Worm (Caenorhabditis elegans) whole organism, L3 larva: Measurements from ENCODE around the gene B0034.4.

Experiments used
- ZK546.5 ChIP-seq: sonication (generic microtip); optimal IDR thresholded peaks from 2 replicates; lab custom pipeline; 2017; ENCODE audit warnings: missing biosample characterization, missing genetic modification characterization
- aly-2 ChIP-seq: fragments of 150-350 bp; optimal IDR thresholded peaks from 2 replicates; lab custom pipeline; 2014; ENCODE audit warnings: missing biosample characterization, missing genetic modification characterization
- ama-1 ChIP-seq: fragments of 150-350 bp; optimal IDR thresholded peaks from 2 replicates; lab custom pipeline; 2018
- ceh-16 ChIP-seq: sonication (generic microtip); optimal IDR thresholded peaks from 2 replicates; lab custom pipeline; 2017; ENCODE audit warnings: missing biosample characterization, missing genetic modification characterization
- ceh-28 ChIP-seq: fragments of 150-350 bp; optimal IDR thresholded peaks from 2 replicates; lab custom pipeline; 2014; ENCODE audit warnings: missing biosample characterization, missing genetic modification reagents, missing genetic modification characterization
- ceh-9 ChIP-seq: sonication (generic microtip); optimal IDR thresholded peaks from 2 replicates; lab custom pipeline; 2018; ENCODE audit warnings: missing biosample characterization, missing genetic modification characterization
- daf-12 ChIP-seq: fragments of 150-350 bp; optimal IDR thresholded peaks from 2 replicates; lab custom pipeline; 2014; ENCODE audit warnings: missing biosample characterization, missing genetic modification reagents, missing genetic modification characterization
- egl-27 ChIP-seq: sonication (generic microtip); optimal IDR thresholded peaks from 4 replicates; lab custom pipeline; 2017; ENCODE audit warnings: missing biosample characterization, missing genetic modification reagents, missing genetic modification characterization
- egl-5 ChIP-seq: fragments of 150-350 bp; optimal IDR thresholded peaks from 2 replicates; lab custom pipeline; 2017; ENCODE audit warnings: missing biosample characterization, missing genetic modification reagents, missing genetic modification characterization, inconsistent platforms
- elt-1 ChIP-seq: fragments of 150-350 bp; optimal IDR thresholded peaks from 2 replicates; lab custom pipeline; 2014; ENCODE audit warnings: missing biosample characterization, missing genetic modification characterization
- elt-2 ChIP-seq: sonication (generic microtip); optimal IDR thresholded peaks from 2 replicates; lab custom pipeline; 2016; ENCODE audit warnings: missing genetic modification reagents, mild to moderate bottlenecking, missing genetic modification characterization, missing compliant biosample characterization
- eor-1 ChIP-seq, 2 experiments: fragments of 150-350 bp; optimal IDR thresholded peaks; 2 replicates each; lab custom pipeline; 2014 to 2018; ENCODE audit warnings: missing biosample characterization in 2 of 2, missing genetic modification characterization in 2 of 2
- fkh-10 ChIP-seq: sonication (generic microtip); optimal IDR thresholded peaks from 2 replicates; lab custom pipeline; 2017; ENCODE audit warnings: missing biosample characterization, missing genetic modification reagents, missing genetic modification characterization
- fkh-2 ChIP-seq: fragments of 150-350 bp; optimal IDR thresholded peaks from 2 replicates; lab custom pipeline; 2014; ENCODE audit warnings: missing biosample characterization, missing genetic modification reagents, missing genetic modification characterization
- fos-1 ChIP-seq: fragments of 150-350 bp; optimal IDR thresholded peaks from 2 replicates; lab custom pipeline; 2014; ENCODE audit warnings: missing biosample characterization, missing genetic modification characterization
- hmg-11 ChIP-seq: sonication (generic microtip); optimal IDR thresholded peaks from 2 replicates; lab custom pipeline; 2016; ENCODE audit warnings: missing genetic modification characterization, missing compliant biosample characterization
- jun-1 ChIP-seq: fragments of 150-350 bp; optimal IDR thresholded peaks from 2 replicates; lab custom pipeline; 2014; ENCODE audit warnings: missing biosample characterization, missing genetic modification reagents, missing genetic modification characterization
- lin-39 ChIP-seq: fragments of 150-350 bp; optimal IDR thresholded peaks from 2 replicates; lab custom pipeline; 2018; ENCODE audit warnings: missing biosample characterization, missing genetic modification reagents, missing genetic modification characterization
- lsy-12 ChIP-seq: sonication (generic microtip); optimal IDR thresholded peaks from 2 replicates; lab custom pipeline; 2016; ENCODE audit warnings: mild to moderate bottlenecking, missing genetic modification characterization, missing compliant biosample characterization
- nfya-1 ChIP-seq: sonication (generic microtip); optimal IDR thresholded peaks from 2 replicates; lab custom pipeline; 2017; ENCODE audit warnings: missing genetic modification characterization, mild to moderate bottlenecking, missing compliant biosample characterization, antibody characterized with exemption, moderate library complexity; ENCODE audit not compliant: insufficient read depth
- nhr-11 ChIP-seq: fragments of 150-350 bp; optimal IDR thresholded peaks from 2 replicates; lab custom pipeline; 2014; ENCODE audit warnings: missing biosample characterization, missing genetic modification characterization
- nhr-12 ChIP-seq: fragments of 150-350 bp; optimal IDR thresholded peaks from 2 replicates; lab custom pipeline; 2014; ENCODE audit warnings: missing biosample characterization, missing genetic modification characterization
- nhr-23 ChIP-seq: fragments of 150-350 bp; optimal IDR thresholded peaks from 2 replicates; lab custom pipeline; 2014; ENCODE audit warnings: missing biosample characterization, missing genetic modification reagents, missing genetic modification characterization
- nhr-237 ChIP-seq: fragments of 150-350 bp; optimal IDR thresholded peaks from 2 replicates; lab custom pipeline; 2014; ENCODE audit warnings: missing biosample characterization, missing genetic modification characterization
- nhr-28 ChIP-seq: fragments of 150-350 bp; optimal IDR thresholded peaks from 2 replicates; lab custom pipeline; 2014; ENCODE audit warnings: missing biosample characterization, missing genetic modification characterization
- nhr-67 ChIP-seq: fragments of 150-350 bp; optimal IDR thresholded peaks from 2 replicates; lab custom pipeline; 2014; ENCODE audit warnings: missing biosample characterization, missing genetic modification characterization
- nhr-77 ChIP-seq: fragments of 150-350 bp; optimal IDR thresholded peaks from 2 replicates; lab custom pipeline; 2014; ENCODE audit warnings: missing biosample characterization, missing genetic modification characterization
- pha-4 ChIP-seq: fragments of 150-350 bp; optimal IDR thresholded peaks from 2 replicates; lab custom pipeline; 2014; ENCODE audit warnings: missing biosample characterization, missing genetic modification reagents, missing genetic modification characterization
- sea-2 ChIP-seq: fragments of 150-350 bp; sonication (generic microtip); optimal IDR thresholded peaks from 4 replicates; lab custom pipeline; 2014; ENCODE audit warnings: missing biosample characterization, missing genetic modification reagents, missing genetic modification characterization
- skn-1 ChIP-seq: fragments of 150-350 bp; optimal IDR thresholded peaks from 2 replicates; lab custom pipeline; 2014; ENCODE audit warnings: missing biosample characterization, missing genetic modification characterization
- snpc-4 ChIP-seq: fragments of 150-350 bp; optimal IDR thresholded peaks from 2 replicates; lab custom pipeline; 2014; ENCODE audit warnings: missing biosample characterization, missing genetic modification characterization
- tbx-2 ChIP-seq: sonication (generic microtip); optimal IDR thresholded peaks from 2 replicates; lab custom pipeline; 2016; ENCODE audit warnings: mild to moderate bottlenecking, missing genetic modification characterization, missing compliant biosample characterization
- unc-39 ChIP-seq: sonication (generic microtip); optimal IDR thresholded peaks from 4 replicates; lab custom pipeline; 2017; ENCODE audit warnings: missing biosample characterization, missing genetic modification characterization
- unc-62 ChIP-seq: fragments of 150-350 bp; sonication (generic microtip); optimal IDR thresholded peaks from 4 replicates; lab custom pipeline; 2014; ENCODE audit warnings: missing biosample characterization, missing genetic modification reagents, missing genetic modification characterization
- zag-1 ChIP-seq: fragments of 150-350 bp; optimal IDR thresholded peaks from 2 replicates; lab custom pipeline; 2014; ENCODE audit warnings: missing biosample characterization, missing genetic modification characterization
- ztf-4 ChIP-seq: fragments of 150-350 bp; optimal IDR thresholded peaks from 2 replicates; lab custom pipeline; 2014; ENCODE audit warnings: missing biosample characterization, missing genetic modification characterization

B0034.4 gene

DNA sequence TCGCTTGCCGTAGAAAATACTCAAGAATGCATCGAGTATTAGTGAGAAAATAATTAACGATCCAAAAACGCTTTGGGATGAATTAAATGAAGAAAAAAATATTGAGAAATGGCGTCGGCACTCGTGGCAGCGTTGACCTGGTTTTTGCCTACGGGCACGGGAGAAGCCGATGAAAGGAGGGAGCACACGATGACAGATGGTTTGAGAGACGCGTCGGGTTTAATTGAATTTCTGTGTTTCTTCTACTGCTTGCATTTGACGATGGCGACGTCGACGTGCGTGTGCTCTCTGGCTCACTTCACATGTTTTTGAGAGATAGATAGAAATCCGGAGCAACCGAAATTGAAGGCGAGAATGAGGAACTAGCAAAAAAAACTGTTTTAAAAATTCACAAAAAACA is 18.7 kb downstream of the B0034.4 start:
- no peak for TF ChIP-seq ceh-16
- TF ChIP-seq fkh-10 (GFP tag; lab: Kevin White, UChicago): peak; percentile 5
- no peak for TF ChIP-seq jun-1 (tag; lab: Kevin White, UChicago)

DNA sequence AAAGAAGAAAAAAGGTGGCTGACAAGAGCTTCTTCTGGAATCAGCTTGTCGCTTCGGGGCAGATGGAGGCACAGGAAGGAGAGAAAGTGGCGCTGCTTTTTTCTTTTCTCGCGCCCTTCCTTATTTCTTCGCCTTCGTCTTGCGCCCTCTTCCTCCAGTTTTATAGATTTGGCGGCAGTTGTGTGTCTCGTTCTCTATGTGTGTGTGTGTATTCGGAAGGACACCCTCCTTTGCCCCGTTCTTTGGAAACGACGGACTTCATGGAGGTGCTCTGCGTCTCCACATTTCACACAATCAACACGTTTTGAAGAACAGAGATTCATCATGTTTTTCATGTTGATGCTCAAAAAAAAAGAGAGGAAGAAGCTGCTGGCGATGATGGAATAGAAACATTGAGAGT is 20.6 kb downstream of the B0034.4 start:
- TF ChIP-seq jun-1 (tag; lab: Kevin White, UChicago) (no peak), nhr-12 (no peak), tbx-2 (tag; lab: Kevin White, UChicago) (no peak), lsy-12 (tag; lab: Kevin White, UChicago) (no peak), elt-2 (tag; lab: Kevin White, UChicago) (no peak), ceh-28 (tag; lab: Kevin White, UChicago) (no peak), daf-12 (no peak), nhr-237 (tag; lab: Kevin White, UChicago) (no peak), sea-2 (GFP tag; lab: Kevin White, UChicago) (no peak), ceh-9 (tag; lab: Kevin White, UChicago) (no peak), fkh-2 (tag; lab: Kevin White, UChicago) (no peak), skn-1 (tag; lab: Kevin White, UChicago) (no peak), elt-1 (no peak), fkh-10 (GFP tag; lab: Kevin White, UChicago) (peak; percentile 72), ZK546.5 (tag; lab: Kevin White, UChicago) (no peak), aly-2 (no peak), hmg-11 (peak; percentile 40), nfya-1 (tag; lab: Kevin White, UChicago) (peak; percentile 42), pha-4 (tag; lab: Kevin White, UChicago) (no peak), ztf-4 (tag; lab: Kevin White, UChicago) (no peak), ceh-16 (no peak), eor-1 (tag; optimal IDR thresholded peaks at IDR 0.05; lab: Kevin White, UChicago) (no peak), lin-39 (tag; lab: Kevin White, UChicago) (peak; percentile 54), nhr-28 (tag; lab: Kevin White, UChicago) (no peak), nhr-67 (tag; lab: Kevin White, UChicago) (no peak), egl-5 (tag; lab: Kevin White, UChicago) (peak; percentile 35), nhr-23 (tag; lab: Kevin White, UChicago) (no peak), nhr-11 (tag; lab: Kevin White, UChicago) (peak; percentile 25)

DNA sequence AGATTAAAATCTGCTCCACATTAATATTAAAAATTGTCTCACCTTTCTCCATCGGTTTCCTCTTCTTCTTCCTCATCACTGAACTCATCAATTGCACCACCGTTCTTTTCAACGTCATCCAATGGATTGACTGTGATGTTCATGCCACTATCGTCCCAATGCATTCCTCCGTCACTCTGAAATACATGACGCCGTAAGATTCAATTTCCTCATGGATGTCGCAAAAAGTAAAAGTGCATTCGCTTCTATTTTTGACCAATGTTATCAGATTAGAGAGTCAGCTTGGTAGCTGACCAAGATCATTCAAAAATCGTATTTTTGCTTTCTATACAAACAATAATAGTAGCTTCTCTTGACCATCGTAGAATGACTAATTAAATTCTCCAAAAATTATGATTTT is 22.9 kb downstream of the B0034.4 start:
- peak; percentile 59 for TF ChIP-seq fkh-10 (GFP tag; lab: Kevin White, UChicago)
- TF ChIP-seq daf-12: no peak

DNA sequence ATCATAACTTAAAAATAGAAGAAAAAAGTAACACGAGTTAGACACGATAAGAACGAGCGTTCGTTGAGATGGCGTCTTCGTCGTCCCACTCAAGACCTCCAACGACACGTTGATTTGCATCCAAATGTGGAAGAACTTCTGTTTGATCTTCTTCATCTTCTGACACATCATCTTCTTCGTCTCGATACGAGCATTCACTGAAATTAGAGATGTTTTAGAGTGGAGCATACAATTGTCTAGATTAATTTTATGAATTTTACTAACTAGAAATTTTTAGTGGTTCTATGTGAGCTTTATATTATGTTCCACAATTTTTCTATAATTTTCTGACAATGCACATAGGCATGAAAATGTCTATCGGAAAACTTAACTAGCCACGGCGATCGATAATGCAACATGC is 23.5 kb downstream of the B0034.4 start:
- TF ChIP-seq ama-1 (lab: Kevin White, UChicago): no peak
- TF ChIP-seq ztf-4 (tag; lab: Kevin White, UChicago): no peak
- no peak for TF ChIP-seq fos-1 (tag; lab: Kevin White, UChicago)
- no peak for TF ChIP-seq zag-1 (tag; lab: Kevin White, UChicago)
- no peak for TF ChIP-seq ZK546.5 (tag; lab: Kevin White, UChicago)
- TF ChIP-seq nhr-12: no peak
- no peak for TF ChIP-seq fkh-2 (tag; lab: Kevin White, UChicago)
- no peak for TF ChIP-seq nfya-1 (tag; lab: Kevin White, UChicago)
- TF ChIP-seq nhr-67 (tag; lab: Kevin White, UChicago): no peak

DNA sequence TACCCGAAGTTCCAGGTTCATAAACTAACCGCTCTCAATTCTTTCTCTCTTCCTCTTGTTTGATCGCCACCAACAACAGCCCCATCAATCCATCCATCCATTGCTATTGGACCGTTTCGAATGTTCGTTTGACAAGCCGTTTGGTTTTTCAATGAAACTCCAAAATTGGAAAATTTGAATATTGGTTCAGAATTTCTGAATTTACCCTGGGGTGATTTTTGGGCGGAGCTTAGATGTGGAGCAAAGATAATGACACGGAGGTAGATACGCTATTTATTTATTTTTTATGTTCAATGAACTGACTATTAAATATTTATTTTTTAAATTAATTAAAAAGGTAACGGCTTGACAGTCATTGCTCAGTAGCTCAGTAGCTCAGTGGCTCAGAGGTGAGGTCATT is 25.1 kb downstream of the B0034.4 start, which contains the start of gene B0034.2:
Gene B0034.2, minus strand, starts transcription at position 101 of the 400 bp plus-strand sequence.
- no peak for TF ChIP-seq unc-39 (tag; lab: Kevin White, UChicago)
- no peak for TF ChIP-seq sea-2 (GFP tag; lab: Kevin White, UChicago)
- TF ChIP-seq unc-62 (GFP tag; lab: Kevin White, UChicago): no peak
- no peak for TF ChIP-seq ztf-4 (tag; lab: Kevin White, UChicago)
- TF ChIP-seq eor-1 (tag; optimal IDR thresholded peaks at IDR 0.05; lab: Kevin White, UChicago): no peak
- TF ChIP-seq snpc-4 (tag; lab: Kevin White, UChicago): no peak
- no peak for TF ChIP-seq nhr-77
- no peak for TF ChIP-seq egl-27
- no peak for TF ChIP-seq fkh-10 (GFP tag; lab: Kevin White, UChicago)
